Fruit fly (Drosophila melanogaster): ENCODE results near the gene eyg.

- TF ChIP-seq CG8478 (optimal IDR thresholded peaks at IDR 0.05) (no peak), CTCF (optimal IDR thresholded peaks at IDR 0.05) (no peak)
These were observed 14.3 kb downstream of the eyg start for dm6 chr3L:12453529-12453928.
